Worm (Caenorhabditis elegans): ENCODE measurements around the gene C13C4.7.

DNA sequence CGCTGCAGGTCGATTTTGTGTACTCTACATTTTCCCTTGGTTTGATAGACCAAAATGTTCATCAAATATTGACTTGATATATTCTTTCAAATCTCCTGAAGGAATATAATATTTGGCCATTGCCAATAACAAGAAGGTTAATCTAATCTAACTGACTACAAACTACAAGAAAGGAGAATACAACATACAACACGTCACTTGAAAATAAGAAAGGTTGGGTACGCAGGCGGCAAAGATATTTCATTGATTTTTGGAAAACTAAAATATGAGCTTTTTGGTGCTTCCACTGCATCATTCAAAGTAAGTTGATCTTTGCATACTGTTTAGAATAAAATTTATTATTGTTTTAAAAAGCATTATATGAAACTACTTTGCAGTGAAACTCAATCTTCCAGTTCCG is 22.2 kb downstream of the C13C4.7 start, which contains the start of gene nhr-209:
- TF ChIP-seq W03F9.2 (tag; optimal IDR thresholded peaks at IDR 0.05): no peak
- TF ChIP-seq him-1 (tag; optimal IDR thresholded peaks at IDR 0.05): no peak
